Fruit fly (Drosophila melanogaster) whole organism, embryonic: ENCODE results near the gene CG13457.

Experiments
- B-H1 ChIP-seq: fragments of 200-800 bp; sonication (Bioruptor generic); IDR thresholded peaks from 3 replicates; pipeline ENCODE4 v1.3.6; 2022; ENCODE audit warnings: missing biosample characterization, missing genetic modification characterization
- onecut ChIP-seq: fragments of 200-800 bp; sonication (Bioruptor generic); IDR thresholded peaks from 2 replicates; pipeline ENCODE4 v1.3.6; 2022; ENCODE audit warnings: missing biosample characterization, missing genetic modification characterization
- pfk ChIP-seq: fragments of 200-800 bp; sonication (Bioruptor generic); optimal IDR thresholded peaks from 2 replicates; lab custom pipeline; 2018; ENCODE audit warnings: missing biosample characterization, mild to moderate bottlenecking, missing genetic modification characterization, moderate library complexity
- sob ChIP-seq: fragments of 200-800 bp; sonication (Bioruptor generic); IDR thresholded peaks from 2 replicates; pipeline ENCODE4 v1.3.6; 2022; ENCODE audit warnings: missing biosample characterization, missing genetic modification characterization

dm6 chr3L:15131278-15131677, at the start of gene CG13457:
- TF ChIP-seq B-H1 (GFP tag; lab: Robert Waterston, UW), result no peak
- no peak for TF ChIP-seq onecut (GFP tag; lab: Robert Waterston, UW)
- TF ChIP-seq pfk (GFP tag; lab: Kevin White, UChicago), result no peak
- TF ChIP-seq sob (GFP tag; lab: Robert Waterston, UW), result no peak
